Fruit fly (Drosophila melanogaster): ENCODE data around the gene SmE.

- no peak for TF ChIP-seq CG8478 (optimal IDR thresholded peaks at IDR 0.05)
- no peak for TF ChIP-seq CTCF (optimal IDR thresholded peaks at IDR 0.05)
Measured at dm6 chr2L:7841244-7841643, 44.0 kb downstream of the SmE start.

All from S2 (cell line).